Worm (Caenorhabditis elegans) whole organism, young adult: ENCODE data around the gene F36F12.3.

Experiments used
- F23B12.7 ChIP-seq: sonication (generic microtip); optimal IDR thresholded peaks from 2 replicates; lab custom pipeline; 2017; ENCODE audit warnings: missing genetic modification characterization, mild to moderate bottlenecking, missing compliant biosample characterization, antibody characterized with exemption, moderate library complexity; ENCODE audit not compliant: insufficient read depth
- F33H1.4 ChIP-seq: fragments of 200-800 bp; sonication (Bioruptor generic); IDR thresholded peaks from 2 replicates; pipeline ENCODE4 v1.3.6; 2022; ENCODE audit warnings: missing genetic modification reagents, missing genetic modification characterization, missing compliant biosample characterization
- F39B2.1 ChIP-seq: fragments of 200-800 bp; sonication (Bioruptor generic); IDR thresholded peaks from 2 replicates; pipeline ENCODE4 v1.3.6; 2022; ENCODE audit warnings: missing genetic modification reagents, missing genetic modification characterization, missing compliant biosample characterization
- F52B5.7 ChIP-seq: sonication (generic microtip); optimal IDR thresholded peaks from 2 replicates; lab custom pipeline; 2016; ENCODE audit warnings: mild to moderate bottlenecking, missing genetic modification characterization, missing compliant biosample characterization
- F55B11.4 ChIP-seq: sonication (generic microtip); optimal IDR thresholded peaks from 2 replicates; lab custom pipeline; 2016; ENCODE audit warnings: missing compliant biosample characterization, missing genetic modification characterization, borderline replicate concordance; ENCODE audit not compliant: insufficient read depth
- Y53G8AR.9 ChIP-seq: fragments of 200-800 bp; sonication (Bioruptor generic); conservative IDR thresholded peaks from 2 replicates; pipeline ENCODE4 v1.3.6; 2022; ENCODE audit warnings: missing genetic modification reagents, missing genetic modification characterization, missing compliant biosample characterization
- Y67H2A.10 ChIP-seq: fragments of 200-800 bp; sonication (Bioruptor generic); conservative IDR thresholded peaks from 2 replicates; pipeline ENCODE4 v1.3.6; 2022; ENCODE audit warnings: missing genetic modification reagents, missing genetic modification characterization, missing compliant biosample characterization
- ama-1 ChIP-seq, 3 experiments: fragments of 150-350 bp in 1 of 3; sonication (generic microtip) in 2 of 3; optimal IDR thresholded peaks; 2 replicates each; lab custom pipeline; 2014 to 2018; ENCODE audit warnings: missing biosample characterization in 2 of 3, missing genetic modification characterization in 2 of 3, missing genetic modification reagents in 2 of 3
- aptf-2 ChIP-seq: fragments of 200-800 bp; sonication (Bioruptor generic); conservative IDR thresholded peaks from 2 replicates; pipeline ENCODE4 v1.3.6; 2022; ENCODE audit warnings: missing genetic modification reagents, missing genetic modification characterization, missing compliant biosample characterization
- aptf-3 ChIP-seq: fragments of 200-800 bp; sonication (Bioruptor generic); IDR thresholded peaks from 2 replicates; pipeline ENCODE4 v1.3.6; 2022; ENCODE audit warnings: missing genetic modification characterization, missing compliant biosample characterization
- atf-7 ChIP-seq: sonication (generic microtip); optimal IDR thresholded peaks from 2 replicates; lab custom pipeline; 2017; ENCODE audit warnings: mild to moderate bottlenecking, missing genetic modification characterization, missing compliant biosample characterization
- attf-6 ChIP-seq: fragments of 200-800 bp; sonication (Bioruptor generic); IDR thresholded peaks from 2 replicates; pipeline ENCODE4 v1.3.6; 2022; ENCODE audit warnings: missing genetic modification reagents, missing genetic modification characterization, missing compliant biosample characterization
- bed-1 ChIP-seq: fragments of 200-800 bp; sonication (Bioruptor generic); IDR thresholded peaks from 2 replicates; pipeline ENCODE4 v1.3.6; 2022; ENCODE audit warnings: missing genetic modification reagents, missing genetic modification characterization, missing compliant biosample characterization
- cebp-1 ChIP-seq, 2 experiments: fragments of 200-800 bp in 1 of 2; sonication (Bioruptor generic) in 1 of 2; sonication (generic microtip) in 1 of 2; IDR thresholded peaks in 1 of 2; optimal IDR thresholded peaks in 1 of 2; 2 replicates each; pipeline versions ENCODE4 v1.3.6 to Lab custom; 2017 to 2022; ENCODE audit warnings: missing compliant biosample characterization in 2 of 2, missing genetic modification characterization in 2 of 2, mild to moderate bottlenecking in 1 of 2, missing genetic modification reagents in 1 of 2, moderate library complexity in 1 of 2
- ceh-27 ChIP-seq: fragments of 200-800 bp; sonication (Bioruptor generic); optimal IDR thresholded peaks from 2 replicates; lab custom pipeline; 2018; ENCODE audit warnings: mild to moderate bottlenecking, missing genetic modification characterization, moderate library complexity, missing compliant biosample characterization
- ceh-40 ChIP-seq: fragments of 200-800 bp; sonication (Bioruptor generic); IDR thresholded peaks from 2 replicates; pipeline ENCODE4 v1.3.6; 2022; ENCODE audit warnings: missing genetic modification characterization, missing compliant biosample characterization
- ceh-58 ChIP-seq: fragments of 200-800 bp; sonication (Bioruptor generic); IDR thresholded peaks from 2 replicates; pipeline ENCODE4 v1.3.6; 2022; ENCODE audit warnings: missing genetic modification characterization, missing compliant biosample characterization
- chd-7 ChIP-seq: sonication (generic microtip); optimal IDR thresholded peaks from 2 replicates; lab custom pipeline; 2016; ENCODE audit warnings: mild to moderate bottlenecking, missing genetic modification characterization, moderate library complexity, missing compliant biosample characterization
- dox-1 ChIP-seq: fragments of 200-800 bp; sonication (Bioruptor generic); IDR thresholded peaks from 2 replicates; pipeline ENCODE4 v1.3.6; 2022; ENCODE audit warnings: missing genetic modification reagents, missing genetic modification characterization, missing compliant biosample characterization
- dpff-1 ChIP-seq: sonication (generic microtip); optimal IDR thresholded peaks from 2 replicates; lab custom pipeline; 2017; ENCODE audit warnings: mild to moderate bottlenecking, missing genetic modification characterization, missing compliant biosample characterization
- egl-18 ChIP-seq: fragments of 200-800 bp; sonication (Bioruptor generic); IDR thresholded peaks from 2 replicates; pipeline ENCODE4 v1.3.6; 2022; ENCODE audit warnings: missing genetic modification reagents, missing genetic modification characterization, missing compliant biosample characterization
- egl-44 ChIP-seq: fragments of 200-800 bp; sonication (Bioruptor generic); IDR thresholded peaks from 2 replicates; pipeline ENCODE4 v1.3.6; 2022; ENCODE audit warnings: missing genetic modification reagents, missing genetic modification characterization, missing compliant biosample characterization
- egrh-3 ChIP-seq: fragments of 200-800 bp; sonication (Bioruptor generic); IDR thresholded peaks from 2 replicates; pipeline ENCODE4 v1.3.6; 2022; ENCODE audit warnings: missing genetic modification reagents, missing genetic modification characterization, missing compliant biosample characterization
- hlh-12 ChIP-seq: sonication (generic microtip); optimal IDR thresholded peaks from 2 replicates; lab custom pipeline; 2016; ENCODE audit warnings: missing genetic modification characterization, missing compliant biosample characterization
- hlh-26 ChIP-seq: fragments of 200-800 bp; sonication (Bioruptor generic); conservative IDR thresholded peaks from 2 replicates; pipeline ENCODE4 v1.3.6; 2022; ENCODE audit warnings: missing genetic modification reagents, missing genetic modification characterization, missing compliant biosample characterization
- hmg-1.2 ChIP-seq: fragments of 200-800 bp; sonication (Bioruptor generic); IDR thresholded peaks from 2 replicates; pipeline ENCODE4 v1.3.6; 2022; ENCODE audit warnings: missing genetic modification reagents, missing genetic modification characterization, missing compliant biosample characterization
- lin-35 ChIP-seq, 3 experiments: fragments of 150-350 bp in 2 of 3; sonication (generic microtip) in 1 of 3; optimal IDR thresholded peaks; 2 replicates each; lab custom pipeline; 2014 to 2018; ENCODE audit warnings: missing biosample characterization in 3 of 3, missing genetic modification characterization in 3 of 3, missing genetic modification reagents in 3 of 3
- lin-40 ChIP-seq: sonication (generic microtip); optimal IDR thresholded peaks from 2 replicates; lab custom pipeline; 2016; ENCODE audit warnings: missing genetic modification characterization, mild to moderate bottlenecking, missing compliant biosample characterization, missing genotype, missing genetic modification reagents
- lsy-27 ChIP-seq: sonication (generic microtip); optimal IDR thresholded peaks from 2 replicates; lab custom pipeline; 2017; ENCODE audit warnings: missing genetic modification characterization, mild to moderate bottlenecking, missing compliant biosample characterization, antibody characterized with exemption, missing genotype, borderline replicate concordance; ENCODE audit not compliant: insufficient read depth
- mcd-1 ChIP-seq: fragments of 200-800 bp; sonication (Bioruptor generic); IDR thresholded peaks from 2 replicates; pipeline ENCODE4 v1.3.6; 2022; ENCODE audit warnings: missing genetic modification reagents, missing genetic modification characterization, missing compliant biosample characterization
- mel-28 ChIP-seq: sonication (generic microtip); optimal IDR thresholded peaks from 2 replicates; lab custom pipeline; 2016; ENCODE audit warnings: borderline replicate concordance, mild to moderate bottlenecking, missing genetic modification characterization, missing compliant biosample characterization
- mxl-1 ChIP-seq: sonication (generic microtip); optimal IDR thresholded peaks from 2 replicates; lab custom pipeline; 2016; ENCODE audit warnings: missing genetic modification characterization, missing compliant biosample characterization
- nfyb-1 ChIP-seq: fragments of 200-800 bp; sonication (Bioruptor generic); IDR thresholded peaks from 2 replicates; pipeline ENCODE4 v1.3.6; 2022; ENCODE audit warnings: missing genetic modification reagents, missing genetic modification characterization, missing compliant biosample characterization
- nhr-120 ChIP-seq: fragments of 200-800 bp; sonication (Bioruptor generic); IDR thresholded peaks from 2 replicates; pipeline ENCODE4 v1.3.6; 2022; ENCODE audit warnings: missing genetic modification characterization, missing compliant biosample characterization
- repo-1 ChIP-seq: sonication (generic microtip); optimal IDR thresholded peaks from 2 replicates; lab custom pipeline; 2017; ENCODE audit warnings: mild to moderate bottlenecking, missing genetic modification characterization, missing compliant biosample characterization
- sea-2 ChIP-seq: fragments of 200-800 bp; sonication (Bioruptor generic); IDR thresholded peaks from 2 replicates; pipeline ENCODE4 v1.3.6; 2022; ENCODE audit warnings: missing genetic modification characterization, missing compliant biosample characterization
- snpc-4 ChIP-seq, 5 experiments: fragments of 150-350 bp in 1 of 5; sonication (generic microtip) in 4 of 5; optimal IDR thresholded peaks; 2 replicates each; lab custom pipeline; 2014 to 2018; ENCODE audit warnings: missing genetic modification characterization in 5 of 5, missing biosample characterization in 3 of 5, antibody characterized with exemption in 2 of 5, mild to moderate bottlenecking in 2 of 5, missing compliant biosample characterization in 2 of 5, missing genotype in 2 of 5, moderate library complexity in 2 of 5, missing genetic modification reagents in 1 of 5
- tbp1 ChIP-seq: fragments of 200-800 bp; sonication (Bioruptor generic); optimal IDR thresholded peaks from 2 replicates; lab custom pipeline; 2018; ENCODE audit warnings: mild to moderate bottlenecking, missing genetic modification characterization, missing compliant biosample characterization
- tbx-9 ChIP-seq: sonication (generic microtip); optimal IDR thresholded peaks from 2 replicates; lab custom pipeline; 2016; ENCODE audit warnings: borderline replicate concordance, missing genetic modification characterization, inconsistent platforms, missing compliant biosample characterization
- unc-62 ChIP-seq: fragments of 150-350 bp; optimal IDR thresholded peaks from 2 replicates; lab custom pipeline; 2014; ENCODE audit warnings: missing biosample characterization, missing genetic modification reagents, missing genetic modification characterization
- zfh-2 ChIP-seq: fragments of 200-800 bp; sonication (Bioruptor generic); conservative IDR thresholded peaks from 2 replicates; pipeline ENCODE4 v1.3.6; 2022; ENCODE audit warnings: missing genetic modification reagents, missing genetic modification characterization, missing compliant biosample characterization
- zim-3 ChIP-seq: sonication (generic microtip); optimal IDR thresholded peaks from 2 replicates; lab custom pipeline; 2017; ENCODE audit warnings: mild to moderate bottlenecking, missing genetic modification characterization, moderate library complexity, missing compliant biosample characterization
- ztf-25 ChIP-seq: fragments of 200-800 bp; sonication (Bioruptor generic); IDR thresholded peaks from 2 replicates; pipeline ENCODE4 v1.3.6; 2022; ENCODE audit warnings: missing genetic modification reagents, missing genetic modification characterization, missing compliant biosample characterization
- ztf-26 ChIP-seq: sonication (generic microtip); optimal IDR thresholded peaks from 2 replicates; lab custom pipeline; 2017; ENCODE audit warnings: missing genetic modification characterization, missing compliant biosample characterization

F36F12.3 gene

DNA sequence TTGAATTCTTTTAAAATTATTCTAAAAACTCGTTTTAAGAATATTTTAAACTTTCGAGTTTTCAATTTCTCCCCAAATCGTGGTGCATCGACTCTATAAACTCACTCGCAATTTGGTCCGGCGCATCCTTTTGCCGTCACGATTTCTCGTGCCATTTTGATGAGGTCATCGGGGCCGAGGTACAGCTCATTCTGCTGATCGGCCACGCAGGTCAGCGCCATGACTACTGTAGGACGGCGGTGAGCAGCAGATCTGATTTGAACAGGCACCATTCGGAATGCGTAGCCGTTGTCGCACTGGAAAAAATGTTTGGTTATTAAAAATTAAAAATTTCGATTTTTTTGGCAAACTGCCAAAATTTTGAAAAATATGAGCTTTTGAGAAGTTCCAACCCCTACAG, 47.1 kb downstream of the F36F12.3 start:
- peak; percentile 56; the same call in 1 of the 2 replicates for TF ChIP-seq zfh-2 (GFP tag; lab: Robert Waterston, UW)
- TF ChIP-seq nhr-120 (GFP tag; lab: Robert Waterston, UW): no peak
- peak; percentile 19; the same call in 1 of the 2 replicates for TF ChIP-seq nfyb-1 (GFP tag; lab: Robert Waterston, UW)
- TF ChIP-seq sea-2: 0 out of 2 replicates have a peak, but pooled peaks have one; percentile 18

DNA sequence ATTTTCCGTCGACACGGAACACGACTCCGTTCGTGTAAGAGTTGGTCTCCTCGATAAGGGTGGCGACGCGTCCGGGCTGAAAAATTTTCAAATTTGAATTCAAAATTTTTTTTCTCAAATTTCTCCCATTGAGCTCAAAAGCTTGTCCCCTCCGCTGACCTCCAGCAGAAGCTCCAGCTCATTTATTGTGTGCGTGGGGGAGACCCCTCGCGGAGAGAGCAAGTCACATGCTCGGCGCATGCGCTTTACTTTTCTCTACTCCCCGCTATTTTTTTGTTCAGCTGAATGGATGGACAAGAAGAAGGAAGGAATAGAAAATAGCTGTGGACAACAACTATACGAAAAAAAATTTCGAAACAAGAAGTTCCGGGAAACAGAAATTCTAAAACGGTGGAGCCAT, 47.9 kb downstream of the F36F12.3 start:
- TF ChIP-seq mxl-1 (no peak), ztf-26 (tag; lab: Kevin White, UChicago) (no peak), lin-35 (GFP tag; optimal IDR thresholded peaks at IDR 0.05; lab: Kevin White, UChicago) (peak in 1 of 3 experiments; percentile 80), mcd-1 (GFP tag; lab: Robert Waterston, UW) (0 out of 2 replicates have a peak, but pooled peaks have one; percentile 41), egl-18 (GFP tag; lab: Robert Waterston, UW) (no peak), tbx-9 (no peak), lsy-27 (no peak), sea-2 (no peak), aptf-3 (no peak), hlh-26 (GFP tag; lab: Robert Waterston, UW) (no peak), ama-1 (optimal IDR thresholded peaks at IDR 0.05; lab: Kevin White, UChicago) (no peak), ama-1 (GFP tag; optimal IDR thresholded peaks at IDR 0.05; lab: Kevin White, UChicago) (no peak), F23B12.7 (tag; lab: Kevin White, UChicago) (no peak), bed-1 (no peak), zfh-2 (GFP tag; lab: Robert Waterston, UW) (peak; percentile 84), egl-44 (GFP tag; lab: Robert Waterston, UW) (no peak), hlh-12 (tag; lab: Kevin White, UChicago) (no peak), ceh-58 (GFP tag; lab: Robert Waterston, UW) (no peak), Y67H2A.10 (GFP tag; lab: Robert Waterston, UW) (no peak), cebp-1 (GFP tag; IDR thresholded peaks at IDR 0.05; lab: Robert Waterston, UW) (no peak), cebp-1 (tag; optimal IDR thresholded peaks at IDR 0.05; lab: Kevin White, UChicago) (peak; percentile 74), nfyb-1 (GFP tag; lab: Robert Waterston, UW) (no peak), F33H1.4 (no peak), F52B5.7 (tag; lab: Kevin White, UChicago) (no peak), mel-28 (no peak), hmg-1.2 (peak; percentile 37; the same call in 1 of the 2 replicates), tbp1 (GFP tag; lab: Kevin White, UChicago) (no peak), chd-7 (tag; lab: Kevin White, UChicago) (peak; percentile 41), snpc-4 (GFP tag; optimal IDR thresholded peaks at IDR 0.05; lab: Kevin White, UChicago) (no peak), snpc-4 (tag; optimal IDR thresholded peaks at IDR 0.05; lab: Kevin White, UChicago) (peak in 1 of 4 experiments; percentile 13), ceh-27 (GFP tag; lab: Kevin White, UChicago) (peak; percentile 43), F55B11.4 (tag; lab: Kevin White, UChicago) (no peak), ceh-40 (GFP tag; lab: Robert Waterston, UW) (no peak), dox-1 (GFP tag; lab: Robert Waterston, UW) (peak; percentile 42; the same call in 1 of the 2 replicates), zim-3 (no peak), dpff-1 (tag; lab: Kevin White, UChicago) (no peak), ztf-25 (GFP tag; lab: Robert Waterston, UW) (no peak), aptf-2 (GFP tag; lab: Robert Waterston, UW) (no peak), egrh-3 (GFP tag; lab: Robert Waterston, UW) (peak; percentile 31; the same call in 1 of the 2 replicates), F39B2.1 (GFP tag; lab: Robert Waterston, UW) (no peak), Y53G8AR.9 (GFP tag; lab: Robert Waterston, UW) (no peak), unc-62 (GFP tag; lab: Kevin White, UChicago) (no peak), repo-1 (tag; lab: Kevin White, UChicago) (no peak), attf-6 (no peak), atf-7 (tag; lab: Kevin White, UChicago) (peak; percentile 45), lin-40 (tag; lab: Kevin White, UChicago) (peak; percentile 21)
